Worm (Caenorhabditis elegans): ENCODE data around the gene R08A2.1.

R08A2.1 gene

ce11 chrV:14687106-14687964, 32.1 kb downstream of the R08A2.1 start:
- TF ChIP-seq hrde-1 (tag; optimal IDR thresholded peaks at IDR 0.05; ENCODE audit: borderline replicate concordance): no peak
- TF ChIP-seq ama-1 (optimal IDR thresholded peaks at IDR 0.05): peak; percentile 65
- TF ChIP-seq ama-1 (GFP tag; optimal IDR thresholded peaks at IDR 0.05): no peak
- TF ChIP-seq nfyb-1 (GFP tag; IDR thresholded peaks at IDR 0.05): peak; percentile 7; the same call in 1 of the 2 replicates
- TF ChIP-seq sea-2 (GFP tag; IDR thresholded peaks at IDR 0.05): no peak
- TF ChIP-seq madf-6 (GFP tag; IDR thresholded peaks at IDR 0.05): peak; percentile 5; the same call in 1 of the 2 replicates
- TF ChIP-seq egl-44 (GFP tag; IDR thresholded peaks at IDR 0.05): no peak; the same call in none of the 2 replicates
- TF ChIP-seq Y53G8AR.9 (GFP tag; conservative IDR thresholded peaks at IDR 0.05): peak; percentile 28; the same call in 1 of the 2 replicates
- TF ChIP-seq rec-8 (tag; optimal IDR thresholded peaks at IDR 0.05): no peak
- TF ChIP-seq B0336.3 (GFP tag; IDR thresholded peaks at IDR 0.05): peak; percentile 5
- TF ChIP-seq cebp-2 (GFP tag; IDR thresholded peaks at IDR 0.05): peak; percentile 33; the same call in 1 of the 2 replicates
- no peak for TF ChIP-seq ztf-25 (GFP tag; IDR thresholded peaks at IDR 0.05)
- TF ChIP-seq hsf-1 (GFP tag; IDR thresholded peaks at IDR 0.05): peak; percentile 66
- peak; percentile 40; the same call in 1 of the 2 replicates for TF ChIP-seq mcd-1 (GFP tag; IDR thresholded peaks at IDR 0.05)
- TF ChIP-seq atf-7 (tag; optimal IDR thresholded peaks at IDR 0.05): no peak
- TF ChIP-seq tbx-9 (tag; optimal IDR thresholded peaks at IDR 0.05; ENCODE audit: borderline replicate concordance): no peak
- TF ChIP-seq cebp-1 (GFP tag; IDR thresholded peaks at IDR 0.05): no peak
- TF ChIP-seq cebp-1 (tag; optimal IDR thresholded peaks at IDR 0.05): peak; percentile 12
- peak; percentile 9 for TF ChIP-seq dox-1 (GFP tag; IDR thresholded peaks at IDR 0.05)
- TF ChIP-seq ztf-6 (GFP tag; IDR thresholded peaks at IDR 0.05): peak; percentile 17; the same call in 1 of the 2 replicates
- TF ChIP-seq bed-1 (GFP tag; IDR thresholded peaks at IDR 0.05): 0 out of 2 replicates have a peak, but pooled peaks have one; percentile 15
- TF ChIP-seq snpc-4 (GFP tag; optimal IDR thresholded peaks at IDR 0.05): no peak
- TF ChIP-seq snpc-4 (tag; optimal IDR thresholded peaks at IDR 0.05): peak in 1 of 4 experiments; percentile 30
- peak; percentile 7; the same call in 1 of the 2 replicates for TF ChIP-seq Y95B8A.8 (GFP tag; IDR thresholded peaks at IDR 0.05)
- TF ChIP-seq sptf-2 (GFP tag; optimal IDR thresholded peaks at IDR 0.05): no peak
- no peak for TF ChIP-seq rpc-1 (optimal IDR thresholded peaks at IDR 0.05)
- no peak for TF ChIP-seq rpc-1 (tag; optimal IDR thresholded peaks at IDR 0.05)
- no peak for TF ChIP-seq nhr-179 (tag; optimal IDR thresholded peaks at IDR 0.05)
- 0 out of 2 replicates have a peak, but pooled peaks have one; percentile 54 for TF ChIP-seq zfh-2 (GFP tag; conservative IDR thresholded peaks at IDR 0.05)
- TF ChIP-seq snpc-3.4 (tag; optimal IDR thresholded peaks at IDR 0.05): peak; percentile 26
- no peak; the same call in none of the 2 replicates for TF ChIP-seq K11D2.4 (GFP tag; IDR thresholded peaks at IDR 0.05)
- TF ChIP-seq Y56A3A.18 (GFP tag; IDR thresholded peaks at IDR 0.05): peak; percentile 23
- TF ChIP-seq lsl-1 (GFP tag; optimal IDR thresholded peaks at IDR 0.05): peak; percentile 29

ce11 chrV:14686231-14687105, 32.9 kb downstream of the R08A2.1 start:
- peak; percentile 76 for TF ChIP-seq ama-1 (optimal IDR thresholded peaks at IDR 0.05)
- no peak for TF ChIP-seq ama-1 (GFP tag; optimal IDR thresholded peaks at IDR 0.05)
- TF ChIP-seq dpl-1 (GFP tag; optimal IDR thresholded peaks at IDR 0.05): peak; percentile 5
- TF ChIP-seq zfh-2 (GFP tag; conservative IDR thresholded peaks at IDR 0.05): peak; percentile 63; the same call in 1 of the 2 replicates
- 0 out of 2 replicates have a peak, but pooled peaks have one; percentile 28 for TF ChIP-seq Y53G8AR.9 (GFP tag; conservative IDR thresholded peaks at IDR 0.05)
- peak; percentile 21 for TF ChIP-seq sptf-2 (GFP tag; optimal IDR thresholded peaks at IDR 0.05)
- peak; percentile 67 for TF ChIP-seq dox-1 (GFP tag; IDR thresholded peaks at IDR 0.05)
- 0 out of 2 replicates have a peak, but pooled peaks have one; percentile 9 for TF ChIP-seq F37B4.10 (GFP tag; IDR thresholded peaks at IDR 0.05)
- peak; percentile 44; the same call in 1 of the 2 replicates for TF ChIP-seq ztf-6 (GFP tag; IDR thresholded peaks at IDR 0.05)
- no peak for TF ChIP-seq pbrm-1 (GFP tag; IDR thresholded peaks at IDR 0.05)
- TF ChIP-seq hsf-1 (GFP tag; IDR thresholded peaks at IDR 0.05): peak; percentile 48; the same call in 1 of the 2 replicates
- no peak for TF ChIP-seq unc-62 (GFP tag; optimal IDR thresholded peaks at IDR 0.05)
- peak; percentile 19; the same call in 1 of the 2 replicates for TF ChIP-seq madf-6 (GFP tag; IDR thresholded peaks at IDR 0.05)
- TF ChIP-seq nhr-179 (tag; optimal IDR thresholded peaks at IDR 0.05): no peak
- TF ChIP-seq F39B2.1 (GFP tag; IDR thresholded peaks at IDR 0.05): 0 out of 2 replicates have a peak, but pooled peaks have one; percentile 2
- peak; percentile 31; the same call in 1 of the 2 replicates for TF ChIP-seq mcd-1 (GFP tag; IDR thresholded peaks at IDR 0.05)
- TF ChIP-seq ceh-100 (GFP tag; IDR thresholded peaks at IDR 0.05): no peak
- TF ChIP-seq B0336.3 (GFP tag; IDR thresholded peaks at IDR 0.05): peak; percentile 13
- 0 out of 2 replicates have a peak, but pooled peaks have one; percentile 0 for TF ChIP-seq madf-3 (GFP tag; IDR thresholded peaks at IDR 0.05)
- TF ChIP-seq rcor-1 (GFP tag; IDR thresholded peaks at IDR 0.05): peak; percentile 10; the same call in 1 of the 2 replicates
- peak; percentile 70 for TF ChIP-seq F57A8.1 (GFP tag; optimal IDR thresholded peaks at IDR 0.05)

All from whole organism, young adult.